Worm (Caenorhabditis elegans): ENCODE results near the gene nspc-15.

The nspc-15 gene

DNA sequence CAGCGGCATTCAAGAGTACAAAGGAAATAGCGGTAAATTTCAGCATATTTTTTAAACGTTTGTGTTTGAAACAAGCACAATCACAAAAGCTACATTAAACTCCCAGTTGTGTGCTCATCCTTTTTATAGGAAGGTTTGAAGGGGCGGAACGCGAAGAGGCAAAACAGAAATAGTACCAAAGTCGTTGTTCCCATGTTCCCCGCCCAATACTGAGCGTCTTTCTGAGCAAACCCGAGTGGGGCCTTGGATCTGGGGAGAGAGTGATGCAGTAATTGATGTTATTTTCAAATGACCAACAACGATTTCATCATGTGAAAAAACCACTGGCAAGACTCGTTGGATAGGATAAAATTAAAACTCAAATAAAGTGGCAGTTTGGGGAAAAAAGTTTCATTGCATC is 19.2 kb upstream of the nspc-15 start, which contains the start of gene zig-2:
zig-2 (minus strand) TSS at position 101 of the 400 bp plus-strand sequence.
- no peak for TF ChIP-seq dmd-4 (tag; optimal IDR thresholded peaks at IDR 0.05)
- TF ChIP-seq elt-3 (tag; optimal IDR thresholded peaks at IDR 0.05) = no peak
- no peak for TF ChIP-seq lin-11 (tag; optimal IDR thresholded peaks at IDR 0.05)

DNA sequence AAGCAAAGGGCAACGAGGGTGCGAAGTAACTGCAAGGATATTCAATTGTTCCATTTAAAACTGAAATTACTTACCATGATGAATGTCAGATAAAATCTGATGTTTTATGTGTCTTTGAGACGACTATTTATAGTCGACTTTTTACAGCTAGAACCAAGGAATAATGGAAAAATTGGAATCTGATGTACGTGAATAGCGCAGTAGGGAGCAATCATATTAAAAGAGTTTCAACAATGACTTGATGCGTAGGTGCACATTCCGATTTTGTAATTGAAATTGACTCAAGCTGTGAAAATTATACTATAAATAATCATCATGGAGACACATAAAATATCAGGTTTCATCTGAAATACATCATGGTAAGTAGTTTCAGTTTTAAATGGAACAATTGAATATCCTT is 17.3 kb upstream of the nspc-15 start, which contains the start of the genes nspc-9 and nspc-10:
nspc-9 (minus strand) TSS at position 101 of the 400 bp plus-strand sequence.
nspc-10 (plus strand) TSS at position 331 of the 400 bp plus-strand sequence.
- no peak for TF ChIP-seq R02D3.7 (tag; optimal IDR thresholded peaks at IDR 0.05)
- TF ChIP-seq nhr-12 (tag; optimal IDR thresholded peaks at IDR 0.05) = no peak
- no peak for TF ChIP-seq fos-1 (tag; optimal IDR thresholded peaks at IDR 0.05)
- no peak for TF ChIP-seq F13H6.1 (tag; optimal IDR thresholded peaks at IDR 0.05)
- TF ChIP-seq Y55F3AM.14 (GFP tag; optimal IDR thresholded peaks at IDR 0.05) = no peak
- TF ChIP-seq sma-9 (GFP tag; optimal IDR thresholded peaks at IDR 0.05) = no peak
- TF ChIP-seq sma-9 (tag; optimal IDR thresholded peaks at IDR 0.05) = no peak
- no peak for TF ChIP-seq skn-1 (tag; optimal IDR thresholded peaks at IDR 0.05)
- no peak for TF ChIP-seq nhr-129 (tag; optimal IDR thresholded peaks at IDR 0.05)
- TF ChIP-seq sma-3 (GFP tag; optimal IDR thresholded peaks at IDR 0.05) = no peak

DNA sequence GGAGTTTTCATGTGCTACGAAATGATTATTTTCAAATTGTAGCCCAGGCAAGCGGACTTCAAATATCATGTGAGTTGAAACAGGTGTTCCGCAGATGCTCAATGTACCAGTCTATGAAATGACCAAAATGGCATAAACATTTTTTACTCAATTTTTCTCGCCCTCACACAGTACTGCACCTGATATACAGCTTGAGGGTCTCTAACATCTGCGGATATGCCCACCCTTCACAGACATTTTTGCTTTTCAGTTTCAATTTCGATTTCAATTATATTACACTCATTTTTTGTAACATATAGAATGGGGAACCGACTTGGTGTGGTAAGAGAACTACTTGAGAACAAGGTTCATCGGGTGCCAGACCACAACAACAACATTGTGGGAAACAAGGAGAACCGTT is 13.8 kb upstream of the nspc-15 start, which contains the start of gene F42F12.11:
F42F12.11 (plus strand) TSS at position 301 of the 400 bp plus-strand sequence.
- TF ChIP-seq nhr-129 (tag; optimal IDR thresholded peaks at IDR 0.05) = no peak
- no peak for TF ChIP-seq elt-1 (tag; optimal IDR thresholded peaks at IDR 0.05)
- TF ChIP-seq sma-9 (GFP tag; optimal IDR thresholded peaks at IDR 0.05) = no peak
- no peak for TF ChIP-seq sma-9 (tag; optimal IDR thresholded peaks at IDR 0.05)
- no peak for TF ChIP-seq unc-62 (GFP tag; optimal IDR thresholded peaks at IDR 0.05)
- TF ChIP-seq nhr-77 (tag; optimal IDR thresholded peaks at IDR 0.05) = no peak
- TF ChIP-seq aly-2 (tag; optimal IDR thresholded peaks at IDR 0.05) = no peak
- TF ChIP-seq egl-27 (tag; optimal IDR thresholded peaks at IDR 0.05) = no peak
- no peak for TF ChIP-seq zag-1 (tag; optimal IDR thresholded peaks at IDR 0.05)
- TF ChIP-seq skn-1 (tag; optimal IDR thresholded peaks at IDR 0.05) = no peak
- no peak for TF ChIP-seq Y55F3AM.14 (GFP tag; optimal IDR thresholded peaks at IDR 0.05)
- TF ChIP-seq nhr-23 (tag; optimal IDR thresholded peaks at IDR 0.05) = no peak
- no peak for TF ChIP-seq ama-1 (optimal IDR thresholded peaks at IDR 0.05)
- TF ChIP-seq nhr-6 (tag; optimal IDR thresholded peaks at IDR 0.05) = no peak
- TF ChIP-seq peb-1 (tag; optimal IDR thresholded peaks at IDR 0.05) = no peak

DNA sequence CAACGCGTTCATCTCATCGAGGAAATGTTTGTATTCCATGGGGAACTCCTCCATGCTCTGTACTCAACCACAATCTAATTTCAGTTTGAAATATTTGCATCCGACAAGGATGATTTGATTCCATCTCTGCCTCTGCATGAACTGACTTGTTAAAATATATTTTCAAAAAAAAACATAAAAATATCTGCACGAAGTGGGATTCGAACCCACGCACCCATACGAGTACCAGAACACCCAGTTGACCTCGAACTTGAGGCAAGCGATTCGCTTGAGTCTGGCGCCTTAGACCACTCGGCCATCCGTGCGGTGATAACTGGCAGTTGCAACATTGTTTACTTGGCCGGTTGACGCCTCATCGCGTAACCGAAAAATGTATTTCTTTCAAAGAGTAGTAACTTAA is 12.7 kb upstream of the nspc-15 start:
- no peak for TF ChIP-seq Y55F3AM.14 (GFP tag; optimal IDR thresholded peaks at IDR 0.05)
- TF ChIP-seq sma-9 (GFP tag; optimal IDR thresholded peaks at IDR 0.05) = peak; percentile 55
- TF ChIP-seq sma-9 (tag; optimal IDR thresholded peaks at IDR 0.05) = no peak
- TF ChIP-seq mab-5 (tag; optimal IDR thresholded peaks at IDR 0.05) = no peak
- peak; percentile 31 for TF ChIP-seq nhr-21 (tag; optimal IDR thresholded peaks at IDR 0.05)
- peak; percentile 35 for TF ChIP-seq crh-2 (tag; optimal IDR thresholded peaks at IDR 0.05)
- TF ChIP-seq ama-1 (optimal IDR thresholded peaks at IDR 0.05) = no peak
- TF ChIP-seq sma-3 (GFP tag; optimal IDR thresholded peaks at IDR 0.05) = peak; percentile 34
- TF ChIP-seq lin-13 (GFP tag; optimal IDR thresholded peaks at IDR 0.05) = no peak
- TF ChIP-seq nhr-237 (tag; optimal IDR thresholded peaks at IDR 0.05) = no peak
- no peak for TF ChIP-seq F13H6.1 (tag; optimal IDR thresholded peaks at IDR 0.05)
- TF ChIP-seq egl-27 (tag; optimal IDR thresholded peaks at IDR 0.05) = peak; percentile 19
- peak; percentile 13 for TF ChIP-seq C34F6.9 (tag; optimal IDR thresholded peaks at IDR 0.05)
- no peak for TF ChIP-seq mbf-1 (tag; optimal IDR thresholded peaks at IDR 0.05)
- peak; percentile 21 for TF ChIP-seq fos-1 (tag; optimal IDR thresholded peaks at IDR 0.05)
- TF ChIP-seq nhr-129 (tag; optimal IDR thresholded peaks at IDR 0.05) = peak; percentile 61

DNA sequence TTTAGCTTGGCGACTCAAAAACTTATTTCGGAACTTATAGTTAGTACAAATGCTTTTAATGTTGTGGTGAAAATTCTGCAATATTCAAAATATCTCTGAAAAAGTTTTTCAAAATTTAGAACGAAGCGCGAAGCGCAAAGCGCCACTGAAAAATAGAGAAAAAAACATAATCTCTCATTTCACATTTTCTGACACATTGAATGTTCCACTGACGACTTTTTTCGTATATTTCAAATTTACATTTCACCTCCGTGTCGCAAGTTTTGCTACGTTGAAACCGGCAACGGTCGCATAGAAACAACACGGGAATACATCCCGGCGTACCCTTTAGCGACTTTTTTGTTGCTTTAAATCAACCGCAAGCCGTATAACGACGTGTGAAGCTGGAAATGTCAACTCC is 12.2 kb upstream of the nspc-15 start, which contains the start of gene F42F12.14:
F42F12.14 (plus strand) TSS at position 301 of the 400 bp plus-strand sequence.
- TF ChIP-seq blmp-1 (tag; optimal IDR thresholded peaks at IDR 0.05; ENCODE audit: insufficient read depth) (no peak), elt-3 (tag; optimal IDR thresholded peaks at IDR 0.05) (no peak), sem-4 (tag; optimal IDR thresholded peaks at IDR 0.05) (no peak), ztf-1 (GFP tag; conservative IDR thresholded peaks at IDR 0.05) (no peak), mab-5 (tag; optimal IDR thresholded peaks at IDR 0.05) (no peak), Y55F3AM.14 (GFP tag; optimal IDR thresholded peaks at IDR 0.05) (no peak), ceh-16 (tag; optimal IDR thresholded peaks at IDR 0.05) (no peak), sma-3 (GFP tag; optimal IDR thresholded peaks at IDR 0.05) (no peak), nhr-12 (tag; optimal IDR thresholded peaks at IDR 0.05) (no peak), alr-1 (tag; optimal IDR thresholded peaks at IDR 0.05) (no peak), F13H6.1 (tag; optimal IDR thresholded peaks at IDR 0.05) (no peak), mdl-1 (tag; optimal IDR thresholded peaks at IDR 0.05) (no peak), nhr-77 (tag; optimal IDR thresholded peaks at IDR 0.05) (no peak), nhr-21 (tag; optimal IDR thresholded peaks at IDR 0.05) (no peak), nhr-237 (tag; optimal IDR thresholded peaks at IDR 0.05) (no peak), crh-2 (tag; optimal IDR thresholded peaks at IDR 0.05) (no peak)
